Fruit fly (Drosophila melanogaster) whole organism, adult: Measurements from ENCODE around the gene mRRF2.

ENCODE experiments used
- CG11617 ChIP-seq: fragments of 200-800 bp; sonication (Bioruptor generic); optimal IDR thresholded peaks from 2 replicates; lab custom pipeline; 2017; ENCODE audit warnings: mild to moderate bottlenecking, missing biosample characterization, missing genetic modification reagents, missing genetic modification characterization
- CG12768 ChIP-seq: fragments of 200-800 bp; sonication (Bioruptor generic); optimal IDR thresholded peaks from 2 replicates; lab custom pipeline; 2017; ENCODE audit warnings: missing biosample characterization, missing genetic modification characterization, mild to moderate bottlenecking, moderate library complexity, missing genetic modification reagents
- CG1620 ChIP-seq: fragments of 200-800 bp; sonication (Bioruptor generic); optimal IDR thresholded peaks from 2 replicates; lab custom pipeline; 2016; ENCODE audit warnings: missing biosample characterization, missing genetic modification characterization
- CG7101 ChIP-seq: fragments of 200-800 bp; sonication (Bioruptor generic); optimal IDR thresholded peaks from 2 replicates; lab custom pipeline; 2018; ENCODE audit warnings: missing biosample characterization, mild to moderate bottlenecking, missing genetic modification characterization, moderate library complexity
- Clk ChIP-seq: fragments of 200-800 bp; sonication (Bioruptor generic); optimal IDR thresholded peaks from 2 replicates; lab custom pipeline; 2017; ENCODE audit warnings: missing biosample characterization, missing genetic modification characterization
- Crg-1 ChIP-seq: fragments of 200-800 bp; sonication (Bioruptor generic); optimal IDR thresholded peaks from 2 replicates; lab custom pipeline; 2016; ENCODE audit warnings: missing biosample characterization, missing genetic modification characterization
- Hr96 ChIP-seq: fragments of 200-800 bp; sonication (Bioruptor generic); optimal IDR thresholded peaks from 2 replicates; lab custom pipeline; 2016; ENCODE audit warnings: missing biosample characterization, missing genetic modification characterization
- Mnt ChIP-seq: fragments of 200-800 bp; sonication (Bioruptor generic); optimal IDR thresholded peaks from 2 replicates; lab custom pipeline; 2016; ENCODE audit warnings: missing biosample characterization, mild to moderate bottlenecking, missing genetic modification characterization
- cic ChIP-seq: fragments of 200-800 bp; sonication (Bioruptor generic); optimal IDR thresholded peaks from 2 replicates; lab custom pipeline; 2017; ENCODE audit warnings: missing biosample characterization, mild to moderate bottlenecking, missing genetic modification characterization, moderate library complexity
- cnc ChIP-seq, 2 experiments: fragments of >200 bp; optimal IDR thresholded peaks; 2 replicates each; lab custom pipeline; 2017
- kay ChIP-seq: fragments of 200-800 bp; sonication (Bioruptor generic); peaks from one replicate; lab custom pipeline; 2016; ENCODE audit warnings: missing biosample characterization, missing genetic modification characterization, borderline replicate concordance
- ovo ChIP-seq: fragments of 200-800 bp; sonication (Bioruptor generic); optimal IDR thresholded peaks from 2 replicates; lab custom pipeline; 2016; ENCODE audit warnings: missing biosample characterization, missing genetic modification characterization
- toe ChIP-seq: fragments of 200-800 bp; sonication (Bioruptor generic); optimal IDR thresholded peaks from 2 replicates; lab custom pipeline; 2016; ENCODE audit warnings: missing biosample characterization, missing genetic modification characterization

DNA sequence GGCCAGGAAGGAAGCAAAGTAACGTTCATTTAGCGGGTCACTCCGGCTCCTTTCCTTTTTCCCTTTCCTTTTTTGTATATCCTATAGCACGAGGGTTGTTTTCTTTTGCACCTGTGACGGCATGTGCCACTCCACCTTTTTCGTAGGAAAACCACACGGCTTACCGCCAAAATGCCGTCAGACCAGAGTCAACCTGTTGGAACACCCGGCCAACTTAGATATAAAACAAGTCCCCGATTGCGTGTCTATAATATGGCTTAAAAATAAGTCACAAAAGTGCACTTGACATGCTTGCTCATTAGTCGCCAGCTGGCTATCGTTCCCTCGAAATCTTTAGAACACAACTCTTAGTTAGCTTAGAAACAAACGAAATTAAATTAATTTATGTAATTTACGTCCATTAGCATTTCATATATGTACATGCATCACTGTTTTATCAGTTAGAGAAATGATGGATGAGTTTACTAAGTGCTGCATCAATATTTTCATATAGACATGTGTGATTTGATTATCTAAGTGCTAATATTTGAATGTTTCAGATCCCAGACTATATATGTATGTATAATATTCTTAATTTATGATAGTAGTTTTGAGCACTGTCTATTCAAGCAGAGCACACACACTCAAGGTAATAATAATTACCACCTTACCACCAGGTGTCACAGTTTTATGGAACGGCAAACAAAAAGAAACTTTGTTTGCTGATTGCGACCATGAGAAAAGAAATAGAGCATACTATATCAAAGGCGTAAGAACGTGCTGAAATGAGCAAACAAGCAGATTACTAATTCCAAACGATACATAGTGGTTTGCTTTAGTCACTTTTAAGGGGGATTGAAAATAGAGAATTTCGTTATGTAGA is 21.3 kb downstream of the mRRF2 start:
- TF ChIP-seq CG12768 (GFP tag; lab: Kevin White, UChicago), result no peak
- no peak for TF ChIP-seq kay (GFP tag; lab: Kevin White, UChicago)
- TF ChIP-seq CG1620 (GFP tag; lab: Kevin White, UChicago), result no peak
- no peak for TF ChIP-seq Clk
- no peak for TF ChIP-seq toe (GFP tag; lab: Kevin White, UChicago)
- TF ChIP-seq Mnt, result no peak
- no peak for TF ChIP-seq CG11617
- TF ChIP-seq CG7101 (tag; lab: Kevin White, UChicago), result no peak
- no peak for TF ChIP-seq cic (GFP tag; lab: Kevin White, UChicago)
- TF ChIP-seq Hr96 (GFP tag; lab: Kevin White, UChicago), result no peak
- TF ChIP-seq Crg-1 (GFP tag; lab: Kevin White, UChicago), result no peak
- TF ChIP-seq ovo (GFP tag; lab: Kevin White, UChicago), result no peak
- no peak for TF ChIP-seq cnc (optimal IDR thresholded peaks at IDR 0.05; lab: Kevin White, UChicago)
